Worm (Caenorhabditis elegans): ENCODE data around the gene C08D8.1.

- no peak for TF ChIP-seq nfya-1 (tag; optimal IDR thresholded peaks at IDR 0.05)
- TF ChIP-seq ets-4 (tag; optimal IDR thresholded peaks at IDR 0.05) = no peak
- TF ChIP-seq fkh-10 (GFP tag; optimal IDR thresholded peaks at IDR 0.05) = no peak
- no peak for TF ChIP-seq pat-9 (tag; optimal IDR thresholded peaks at IDR 0.05)
- no peak for TF ChIP-seq ceh-19 (GFP tag; optimal IDR thresholded peaks at IDR 0.05)
- no peak for TF ChIP-seq ama-1 (optimal IDR thresholded peaks at IDR 0.05)
- no peak for TF ChIP-seq unc-3 (GFP tag; conservative IDR thresholded peaks at IDR 0.05)
- no peak for TF ChIP-seq unc-3 (tag; optimal IDR thresholded peaks at IDR 0.05)
- TF ChIP-seq elt-2 (tag; optimal IDR thresholded peaks at IDR 0.05) = no peak
These were observed 13.1 kb downstream of the C08D8.1 start for ce11 chrV:8358702-8359101.

Measured in whole organism, late embryonic.